Worm (Caenorhabditis elegans): ENCODE measurements around the gene catp-7.

The catp-7 gene

DNA sequence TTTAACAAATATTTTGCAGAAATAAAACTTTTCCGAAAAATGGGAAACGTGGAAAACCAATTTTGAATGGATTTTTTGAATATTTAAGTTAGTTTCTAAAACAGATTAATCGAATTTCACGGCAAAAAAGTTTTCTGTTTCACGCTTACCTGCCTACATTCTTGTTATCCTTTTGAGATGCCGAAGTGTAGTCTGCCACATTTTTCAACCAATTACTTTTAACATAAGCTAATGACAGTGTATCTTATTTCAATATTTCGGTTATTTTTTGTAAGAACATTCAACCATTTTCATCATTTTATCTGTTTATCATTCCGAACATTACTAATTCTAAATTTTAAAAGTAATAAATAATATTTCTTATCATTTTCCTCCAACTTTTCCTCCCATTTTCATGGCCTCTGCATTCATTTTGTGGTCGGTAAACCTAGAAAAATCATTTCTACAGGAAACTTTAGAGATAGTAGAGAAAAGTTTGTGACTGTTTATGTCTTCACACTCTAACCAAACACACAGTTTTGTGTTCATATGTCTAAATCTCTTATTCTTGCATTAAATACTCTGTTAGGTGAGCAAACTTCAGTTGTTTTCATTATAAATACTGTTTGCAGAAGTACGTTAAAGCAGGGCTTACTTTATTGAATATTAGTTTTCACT, 26.2 kb downstream of the catp-7 start, which contains the start of the genes F42A9.17 and cyp-33E2:
F42A9.17 (minus strand) TSS at position 51 of the 657 bp plus-strand sequence.
cyp-33E2 (plus strand) TSS at position 449 of the 657 bp plus-strand sequence.
- TF ChIP-seq egl-27 (tag; optimal IDR thresholded peaks at IDR 0.05) (no peak), nhr-77 (tag; optimal IDR thresholded peaks at IDR 0.05) (no peak), R02D3.7 (tag; optimal IDR thresholded peaks at IDR 0.05) (no peak), mab-5 (tag; optimal IDR thresholded peaks at IDR 0.05) (no peak), unc-62 (GFP tag; optimal IDR thresholded peaks at IDR 0.05) (no peak), skn-1 (tag; optimal IDR thresholded peaks at IDR 0.05) (no peak), ztf-11 (tag; optimal IDR thresholded peaks at IDR 0.05) (no peak), fos-1 (tag; optimal IDR thresholded peaks at IDR 0.05) (peak; percentile 93), ceh-16 (tag; optimal IDR thresholded peaks at IDR 0.05) (no peak), crh-2 (tag; optimal IDR thresholded peaks at IDR 0.05) (peak; percentile 35), mdl-1 (tag; optimal IDR thresholded peaks at IDR 0.05) (no peak), gmeb-1 (tag; optimal IDR thresholded peaks at IDR 0.05) (peak; percentile 21), unc-55 (GFP tag; optimal IDR thresholded peaks at IDR 0.05) (no peak), Y55F3AM.14 (GFP tag; optimal IDR thresholded peaks at IDR 0.05) (no peak), nhr-11 (tag; optimal IDR thresholded peaks at IDR 0.05) (no peak), ZK546.5 (tag; optimal IDR thresholded peaks at IDR 0.05) (no peak), lsy-2 (tag; optimal IDR thresholded peaks at IDR 0.05) (no peak), sma-9 (GFP tag; optimal IDR thresholded peaks at IDR 0.05) (peak; percentile 12), sma-9 (tag; optimal IDR thresholded peaks at IDR 0.05) (no peak)

DNA sequence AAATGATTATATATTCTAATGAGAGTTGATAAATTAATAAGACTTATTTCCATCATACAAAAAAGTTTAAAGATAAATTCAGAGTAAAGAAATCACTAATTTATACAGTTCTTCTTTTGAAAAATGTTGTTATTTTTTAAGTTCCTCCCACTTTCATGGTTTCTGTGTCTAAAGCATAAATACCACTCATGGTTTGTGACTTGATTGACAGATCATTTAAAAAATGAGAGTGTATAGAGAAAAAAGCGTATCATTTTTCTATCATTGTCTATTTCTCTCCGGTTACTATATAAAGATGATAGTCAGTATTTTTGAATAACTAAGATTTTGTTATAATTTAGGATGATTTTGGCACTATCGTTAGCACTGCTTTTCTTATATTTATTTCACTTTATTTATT, 28.9 kb downstream of the catp-7 start, which contains the start of gene cyp-33E3:
cyp-33E3 (plus strand) TSS at position 316 of the 400 bp plus-strand sequence.
- TF ChIP-seq skn-1 (tag; optimal IDR thresholded peaks at IDR 0.05) = no peak
- TF ChIP-seq F13H6.1 (tag; optimal IDR thresholded peaks at IDR 0.05) = no peak
- no peak for TF ChIP-seq snpc-4 (tag; optimal IDR thresholded peaks at IDR 0.05)
- peak; percentile 40 for TF ChIP-seq fos-1 (tag; optimal IDR thresholded peaks at IDR 0.05)
- TF ChIP-seq ZK546.5 (tag; optimal IDR thresholded peaks at IDR 0.05) = no peak

DNA sequence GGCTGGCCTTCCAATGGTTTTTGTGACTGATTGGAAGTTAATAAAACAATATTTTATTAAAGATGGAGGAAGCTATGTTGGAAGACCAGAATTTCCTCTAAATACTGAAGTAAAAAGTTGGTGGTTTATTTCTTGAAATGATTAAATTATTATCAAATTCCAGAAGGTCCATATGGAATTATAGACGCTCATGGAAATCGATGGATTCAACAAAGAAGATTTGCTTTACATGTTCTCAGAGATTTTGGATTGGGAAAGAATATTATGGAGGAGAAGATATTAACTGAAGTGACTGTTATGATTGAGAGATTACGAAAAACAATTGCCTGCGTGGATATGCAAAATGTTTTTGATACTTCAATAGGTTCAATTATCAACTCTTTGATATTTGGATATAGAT, 29.5 kb downstream of the catp-7 start:
- TF ChIP-seq nhr-237 (tag; optimal IDR thresholded peaks at IDR 0.05) (no peak), sem-4 (tag; optimal IDR thresholded peaks at IDR 0.05) (no peak), mbf-1 (tag; optimal IDR thresholded peaks at IDR 0.05) (no peak), ZK546.5 (tag; optimal IDR thresholded peaks at IDR 0.05) (no peak), egl-27 (tag; optimal IDR thresholded peaks at IDR 0.05) (no peak), nhr-77 (tag; optimal IDR thresholded peaks at IDR 0.05) (no peak), Y55F3AM.14 (GFP tag; optimal IDR thresholded peaks at IDR 0.05) (no peak), lsy-2 (tag; optimal IDR thresholded peaks at IDR 0.05) (no peak), zag-1 (tag; optimal IDR thresholded peaks at IDR 0.05) (no peak), ceh-16 (tag; optimal IDR thresholded peaks at IDR 0.05) (no peak), nhr-21 (tag; optimal IDR thresholded peaks at IDR 0.05) (no peak), nhr-25 (tag; optimal IDR thresholded peaks at IDR 0.05) (no peak), ztf-11 (tag; optimal IDR thresholded peaks at IDR 0.05) (no peak), crh-2 (tag; optimal IDR thresholded peaks at IDR 0.05) (no peak)

DNA sequence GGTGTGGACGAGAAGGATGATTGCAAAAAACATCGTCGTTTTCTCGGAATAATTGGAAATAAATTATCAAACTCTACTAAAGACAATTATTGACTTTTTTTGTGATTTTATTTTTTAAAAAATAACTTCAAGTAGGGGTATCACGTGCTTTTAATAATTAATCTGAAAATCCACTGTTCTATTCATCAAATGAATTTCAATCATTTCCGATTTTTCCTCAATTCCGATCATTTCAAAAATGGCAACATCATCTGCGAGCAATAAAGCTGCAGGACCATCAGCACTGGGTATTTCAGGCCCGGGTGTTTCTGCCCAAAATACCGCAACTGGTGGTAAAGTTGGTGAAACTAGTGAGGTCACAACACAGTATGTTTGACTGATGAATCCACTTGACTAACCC, 31.3 kb downstream of the catp-7 start, which contains the start of the genes F42A9.7 and F42A9.3:
F42A9.7 (minus strand) TSS at position 101 of the 400 bp plus-strand sequence.
F42A9.3 (plus strand) TSS at position 214 of the 400 bp plus-strand sequence.
- TF ChIP-seq nhr-21 (tag; optimal IDR thresholded peaks at IDR 0.05) = no peak
- TF ChIP-seq nhr-23 (tag; optimal IDR thresholded peaks at IDR 0.05) = no peak
- TF ChIP-seq nhr-25 (tag; optimal IDR thresholded peaks at IDR 0.05) = no peak
- no peak for TF ChIP-seq ztf-4 (tag; optimal IDR thresholded peaks at IDR 0.05)
- no peak for TF ChIP-seq Y55F3AM.14 (GFP tag; optimal IDR thresholded peaks at IDR 0.05)
- TF ChIP-seq lin-13 (GFP tag; optimal IDR thresholded peaks at IDR 0.05) = no peak
- TF ChIP-seq gmeb-1 (tag; optimal IDR thresholded peaks at IDR 0.05) = no peak
- no peak for TF ChIP-seq sma-9 (GFP tag; optimal IDR thresholded peaks at IDR 0.05)
- TF ChIP-seq sma-9 (tag; optimal IDR thresholded peaks at IDR 0.05) = no peak
- TF ChIP-seq mbf-1 (tag; optimal IDR thresholded peaks at IDR 0.05) = no peak
- no peak for TF ChIP-seq zag-1 (tag; optimal IDR thresholded peaks at IDR 0.05)
- TF ChIP-seq snpc-4 (tag; optimal IDR thresholded peaks at IDR 0.05) = no peak
- no peak for TF ChIP-seq lin-11 (tag; optimal IDR thresholded peaks at IDR 0.05)
- no peak for TF ChIP-seq nhr-11 (tag; optimal IDR thresholded peaks at IDR 0.05)

DNA sequence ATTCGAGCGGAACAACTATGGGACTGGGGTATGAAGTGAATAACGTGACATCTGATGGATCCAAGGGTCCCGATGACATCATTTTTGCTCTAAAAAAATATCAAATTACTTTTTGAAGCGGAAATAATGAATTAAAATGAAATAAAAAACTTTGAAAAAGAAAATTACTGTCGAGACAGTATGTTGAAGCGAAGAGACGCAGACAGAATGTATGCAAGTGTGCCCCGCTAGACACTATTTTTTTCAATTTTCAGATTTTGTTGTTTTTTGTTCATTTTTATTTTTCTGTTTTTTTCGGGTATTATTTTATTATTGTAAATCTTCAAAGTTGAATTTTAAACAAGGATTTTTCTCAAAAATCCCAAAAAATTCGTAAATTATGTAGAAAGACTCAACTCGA, 32.9 kb downstream of the catp-7 start, which contains the start of gene F42A9.8:
F42A9.8 (minus strand) TSS at position 88 of the 400 bp plus-strand sequence.
- TF ChIP-seq nhr-23 (tag; optimal IDR thresholded peaks at IDR 0.05) = no peak
- peak; percentile 46 for TF ChIP-seq unc-55 (GFP tag; optimal IDR thresholded peaks at IDR 0.05)
- peak; percentile 51 for TF ChIP-seq C34F6.9 (tag; optimal IDR thresholded peaks at IDR 0.05)
- peak in 1 of 2 experiments; percentile 35 for TF ChIP-seq lsy-2 (tag; optimal IDR thresholded peaks at IDR 0.05)

All from whole organism, L2 larva.